Worm (Caenorhabditis elegans) whole organism, mixed stage, embryonic: ENCODE measurements around the gene irg-6.

Experiments
- blmp-1 ChIP-seq: fragments of 150-350 bp; optimal IDR thresholded peaks from 2 replicates; lab custom pipeline; 2014; ENCODE audit warnings: missing biosample characterization, missing genetic modification characterization
- elt-1 ChIP-seq: sonication (generic microtip); optimal IDR thresholded peaks from 2 replicates; lab custom pipeline; 2017; ENCODE audit warnings: missing genetic modification characterization, mild to moderate bottlenecking, missing compliant biosample characterization, antibody characterized with exemption, moderate library complexity, borderline replicate concordance; ENCODE audit not compliant: insufficient read depth
- elt-3 ChIP-seq: fragments of 150-350 bp; optimal IDR thresholded peaks from 2 replicates; lab custom pipeline; 2014; ENCODE audit warnings: missing biosample characterization, missing genetic modification characterization
- lsy-2 ChIP-seq: fragments of 150-350 bp; optimal IDR thresholded peaks from 2 replicates; lab custom pipeline; 2014; ENCODE audit warnings: missing biosample characterization, missing genetic modification characterization
- mls-2 ChIP-seq: sonication (generic microtip); optimal IDR thresholded peaks from 2 replicates; lab custom pipeline; 2016; ENCODE audit warnings: mild to moderate bottlenecking, missing genetic modification characterization, moderate library complexity, missing compliant biosample characterization
- pha-4 ChIP-seq: fragments of 150-350 bp; optimal IDR thresholded peaks from 2 replicates; lab custom pipeline; 2018; ENCODE audit warnings: missing biosample characterization, missing genetic modification reagents, missing genetic modification characterization
- tbx-8 ChIP-seq: fragments of 200-800 bp; sonication (Bioruptor generic); optimal IDR thresholded peaks from 2 replicates; lab custom pipeline; 2018; ENCODE audit warnings: mild to moderate bottlenecking, missing genetic modification characterization, moderate library complexity, missing compliant biosample characterization
- zip-8 ChIP-seq: fragments of 150-350 bp; optimal IDR thresholded peaks from 2 replicates; lab custom pipeline; 2014; ENCODE audit warnings: missing biosample characterization, missing genetic modification characterization
- ztf-11 ChIP-seq: fragments of 150-350 bp; optimal IDR thresholded peaks from 2 replicates; lab custom pipeline; 2014; ENCODE audit warnings: missing biosample characterization, missing genetic modification characterization

DNA sequence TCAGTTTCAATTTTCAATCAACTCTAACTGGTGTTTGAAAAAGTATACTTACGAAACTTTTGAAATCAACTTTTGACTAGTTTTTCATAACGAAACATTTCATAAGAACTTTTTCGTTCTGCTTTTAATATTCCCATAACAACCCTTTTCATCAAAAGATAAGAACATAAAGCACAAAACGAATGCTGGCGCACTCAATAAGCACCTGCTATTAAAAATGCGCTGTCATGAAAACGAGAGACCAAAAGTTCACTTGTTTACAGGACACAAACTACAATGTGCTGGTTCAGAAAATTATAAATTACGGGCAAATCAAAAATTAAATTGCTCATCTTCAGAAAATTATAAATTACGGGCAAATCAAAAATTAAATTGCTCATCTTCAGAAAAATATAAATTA lies 23.7 kb downstream of the irg-6 start:
- TF ChIP-seq zip-8 (tag; lab: Kevin White, UChicago) (no peak), ztf-11 (tag; lab: Kevin White, UChicago) (no peak), elt-3 (tag; lab: Kevin White, UChicago) (no peak), tbx-8 (GFP tag; lab: Kevin White, UChicago) (no peak), pha-4 (tag; lab: Kevin White, UChicago) (no peak), blmp-1 (tag; lab: Kevin White, UChicago) (no peak), elt-1 (tag; lab: Kevin White, UChicago) (no peak), lsy-2 (no peak), mls-2 (tag; lab: Kevin White, UChicago) (no peak)
